Worm (Caenorhabditis elegans) whole organism, L1 larva: ENCODE measurements around the gene sdz-33.

Source experiments
- C16A3.4 ChIP-seq: fragments of 150-350 bp; optimal IDR thresholded peaks from 2 replicates; lab custom pipeline; 2014; ENCODE audit warnings: missing biosample characterization, missing genetic modification characterization
- C34B4.2 ChIP-seq: sonication (generic microtip); optimal IDR thresholded peaks from 2 replicates; lab custom pipeline; 2017; ENCODE audit warnings: mild to moderate bottlenecking, missing genetic modification characterization, missing compliant biosample characterization
- F16B12.6 ChIP-seq: fragments of 150-350 bp; optimal IDR thresholded peaks from 2 replicates; lab custom pipeline; 2014; ENCODE audit warnings: missing biosample characterization, missing genetic modification characterization
- Y116A8C.19 ChIP-seq: sonication (generic microtip); optimal IDR thresholded peaks from 2 replicates; lab custom pipeline; 2016; ENCODE audit warnings: missing compliant biosample characterization, missing genetic modification characterization, borderline replicate concordance
- aly-2 ChIP-seq: fragments of 150-350 bp; optimal IDR thresholded peaks from 2 replicates; lab custom pipeline; 2014; ENCODE audit warnings: missing biosample characterization, missing genetic modification characterization
- ama-1 ChIP-seq: fragments of 150-350 bp; optimal IDR thresholded peaks from 2 replicates; lab custom pipeline; 2014
- blmp-1 ChIP-seq: fragments of 150-350 bp; optimal IDR thresholded peaks from 2 replicates; lab custom pipeline; 2014; ENCODE audit warnings: missing biosample characterization, missing genetic modification characterization
- ceh-63 ChIP-seq: fragments of 200-800 bp; sonication (Bioruptor generic); optimal IDR thresholded peaks from 2 replicates; lab custom pipeline; 2018; ENCODE audit warnings: mild to moderate bottlenecking, missing genetic modification characterization, missing compliant biosample characterization
- ceh-82 ChIP-seq, 3 experiments: fragments of 150-350 bp in 1 of 3; sonication (generic microtip) in 2 of 3; optimal IDR thresholded peaks; 2 replicates each; lab custom pipeline; 2014 to 2017; ENCODE audit warnings: missing biosample characterization in 3 of 3, missing genetic modification characterization in 3 of 3
- ceh-90 ChIP-seq: sonication (generic microtip); optimal IDR thresholded peaks from 2 replicates; lab custom pipeline; 2016; ENCODE audit warnings: missing genetic modification characterization, missing compliant biosample characterization
- ces-1 ChIP-seq: fragments of 150-350 bp; optimal IDR thresholded peaks from 2 replicates; lab custom pipeline; 2014; ENCODE audit warnings: missing biosample characterization, missing genetic modification reagents, missing genetic modification characterization
- dpl-1 ChIP-seq, 3 experiments: fragments of 150-350 bp in 2 of 3; sonication (generic microtip) in 1 of 3; optimal IDR thresholded peaks; 2 replicates each; lab custom pipeline; 2014 to 2017; ENCODE audit warnings: missing biosample characterization in 3 of 3, missing genetic modification characterization in 3 of 3, missing genetic modification reagents in 3 of 3
- dsc-1 ChIP-seq: sonication (generic microtip); optimal IDR thresholded peaks from 2 replicates; lab custom pipeline; 2016; ENCODE audit warnings: mild to moderate bottlenecking, missing genetic modification characterization, missing compliant biosample characterization
- efl-1 ChIP-seq, 4 experiments: fragments of 150-350 bp; optimal IDR thresholded peaks in 3 of 4; peaks in 1 of 4; 1 replicate in 1 of 4; 2 replicates in 3 of 4; lab custom pipeline; 2014; ENCODE audit warnings: missing biosample characterization in 2 of 4, missing genetic modification characterization in 2 of 4, missing genetic modification reagents in 2 of 4
- egl-13 ChIP-seq: sonication (generic microtip); optimal IDR thresholded peaks from 2 replicates; lab custom pipeline; 2016; ENCODE audit warnings: missing genotype, missing genetic modification reagents, missing genetic modification characterization, missing compliant biosample characterization
- egl-27 ChIP-seq, 2 experiments: fragments of 150-350 bp in 1 of 2; sonication (generic microtip); optimal IDR thresholded peaks; 3 replicates each; lab custom pipeline; 2017 to 2018; ENCODE audit warnings: missing biosample characterization in 2 of 2, missing genetic modification characterization in 2 of 2, missing genetic modification reagents in 2 of 2
- elt-2 ChIP-seq: sonication (generic microtip); optimal IDR thresholded peaks from 2 replicates; lab custom pipeline; 2016; ENCODE audit warnings: missing genetic modification characterization, mild to moderate bottlenecking, inconsistent platforms, missing compliant biosample characterization, missing genetic modification reagents
- elt-3 ChIP-seq, 6 experiments: fragments of 150-350 bp in 1 of 6; sonication (generic microtip); optimal IDR thresholded peaks; 2 replicates each; lab custom pipeline; 2017 to 2018; ENCODE audit warnings: missing biosample characterization in 6 of 6, missing genetic modification characterization in 6 of 6, inconsistent platforms in 1 of 6
- fkh-8 ChIP-seq: sonication (generic microtip); optimal IDR thresholded peaks from 2 replicates; lab custom pipeline; 2016; ENCODE audit warnings: mild to moderate bottlenecking, missing genetic modification characterization, missing compliant biosample characterization
- hlh-17 ChIP-seq: fragments of 200-800 bp; sonication (Bioruptor generic); optimal IDR thresholded peaks from 2 replicates; lab custom pipeline; 2018; ENCODE audit warnings: missing genetic modification characterization, mild to moderate bottlenecking, missing compliant biosample characterization, moderate library complexity, borderline replicate concordance
- irx-1 ChIP-seq: sonication (generic microtip); optimal IDR thresholded peaks from 2 replicates; lab custom pipeline; 2016; ENCODE audit warnings: missing genetic modification characterization, missing compliant biosample characterization
- isw-1 ChIP-seq: fragments of 200-800 bp; sonication (Bioruptor generic); IDR thresholded peaks from 2 replicates; pipeline ENCODE4 v1.3.6; 2022; ENCODE audit warnings: missing genetic modification characterization, missing compliant biosample characterization
- jun-1 ChIP-seq: fragments of 150-350 bp; optimal IDR thresholded peaks from 2 replicates; lab custom pipeline; 2014; ENCODE audit warnings: missing biosample characterization, missing genetic modification reagents, missing genetic modification characterization
- lin-13 ChIP-seq: fragments of 150-350 bp; optimal IDR thresholded peaks from 2 replicates; lab custom pipeline; 2014; ENCODE audit warnings: missing biosample characterization, missing genetic modification reagents, missing genetic modification characterization
- lin-15B ChIP-seq: fragments of 150-350 bp; sonication (generic microtip); optimal IDR thresholded peaks from 3 replicates; lab custom pipeline; 2014; ENCODE audit warnings: missing biosample characterization, missing genetic modification characterization
- lin-35 ChIP-seq, 2 experiments: fragments of 150-350 bp; optimal IDR thresholded peaks; 2 replicates each; lab custom pipeline; 2014; ENCODE audit warnings: missing biosample characterization in 2 of 2, missing genetic modification characterization in 2 of 2, missing genetic modification reagents in 2 of 2
- lir-3 ChIP-seq: sonication (generic microtip); optimal IDR thresholded peaks from 2 replicates; lab custom pipeline; 2016; ENCODE audit warnings: mild to moderate bottlenecking, missing genetic modification characterization, moderate library complexity, missing compliant biosample characterization; ENCODE audit not compliant: poor library complexity
- lsy-2 ChIP-seq, 2 experiments: fragments of 150-350 bp; optimal IDR thresholded peaks; 2 replicates each; lab custom pipeline; 2014; ENCODE audit warnings: missing biosample characterization in 2 of 2, missing genetic modification characterization in 2 of 2
- mef-2 ChIP-seq: fragments of 150-350 bp; optimal IDR thresholded peaks from 2 replicates; lab custom pipeline; 2014; ENCODE audit warnings: missing biosample characterization, missing genetic modification characterization
- mep-1 ChIP-seq: fragments of 150-350 bp; optimal IDR thresholded peaks from 2 replicates; lab custom pipeline; 2014; ENCODE audit warnings: missing biosample characterization, missing genetic modification characterization
- nhr-12 ChIP-seq: sonication (generic microtip); optimal IDR thresholded peaks from 2 replicates; lab custom pipeline; 2017; ENCODE audit warnings: missing biosample characterization, missing genetic modification characterization
- nhr-20 ChIP-seq: sonication (generic microtip); optimal IDR thresholded peaks from 2 replicates; lab custom pipeline; 2016; ENCODE audit warnings: mild to moderate bottlenecking, missing genetic modification characterization, missing compliant biosample characterization
- nhr-28 ChIP-seq: fragments of 150-350 bp; optimal IDR thresholded peaks from 2 replicates; lab custom pipeline; 2014; ENCODE audit warnings: missing biosample characterization, missing genetic modification characterization
- nhr-47 ChIP-seq: sonication (generic microtip); optimal IDR thresholded peaks from 2 replicates; lab custom pipeline; 2016; ENCODE audit warnings: mild to moderate bottlenecking, missing genetic modification characterization, moderate library complexity, missing compliant biosample characterization
- nhr-71 ChIP-seq: sonication (generic microtip); optimal IDR thresholded peaks from 2 replicates; lab custom pipeline; 2016; ENCODE audit warnings: mild to moderate bottlenecking, missing genetic modification characterization, moderate library complexity, missing compliant biosample characterization
- nhr-77 ChIP-seq: fragments of 150-350 bp; optimal IDR thresholded peaks from 2 replicates; lab custom pipeline; 2014; ENCODE audit warnings: missing biosample characterization, missing genetic modification characterization
- nhr-84 ChIP-seq: sonication (generic microtip); optimal IDR thresholded peaks from 2 replicates; lab custom pipeline; 2017; ENCODE audit warnings: missing biosample characterization, missing genetic modification characterization
- nhr-85 ChIP-seq: sonication (generic microtip); peaks from one replicate; lab custom pipeline; 2016; ENCODE audit warnings: missing genetic modification characterization, inconsistent platforms, missing compliant biosample characterization
- nhr-90 ChIP-seq: sonication (generic microtip); optimal IDR thresholded peaks from 2 replicates; lab custom pipeline; 2016; ENCODE audit warnings: mild to moderate bottlenecking, missing genetic modification characterization, missing compliant biosample characterization; ENCODE audit not compliant: poor library complexity
- rnt-1 ChIP-seq: sonication (generic microtip); optimal IDR thresholded peaks from 2 replicates; lab custom pipeline; 2016; ENCODE audit warnings: mild to moderate bottlenecking, missing genetic modification characterization, moderate library complexity, missing compliant biosample characterization
- snpc-4 ChIP-seq: fragments of 150-350 bp; optimal IDR thresholded peaks from 2 replicates; lab custom pipeline; 2014; ENCODE audit warnings: missing biosample characterization, missing genetic modification characterization
- snu-23 ChIP-seq: sonication (generic microtip); optimal IDR thresholded peaks from 2 replicates; lab custom pipeline; 2016; ENCODE audit warnings: missing genetic modification characterization, missing compliant biosample characterization
- swsn-7 ChIP-seq: sonication (generic microtip); optimal IDR thresholded peaks from 2 replicates; lab custom pipeline; 2016; ENCODE audit warnings: missing genetic modification characterization, missing compliant biosample characterization
- tbx-2 ChIP-seq: sonication (generic microtip); optimal IDR thresholded peaks from 2 replicates; lab custom pipeline; 2016; ENCODE audit warnings: missing genetic modification characterization, missing compliant biosample characterization
- unc-130 ChIP-seq: fragments of 150-350 bp; optimal IDR thresholded peaks from 2 replicates; lab custom pipeline; 2017; ENCODE audit warnings: missing biosample characterization, missing genetic modification characterization, inconsistent platforms
- unc-98 ChIP-seq: fragments of 200-800 bp; sonication (Bioruptor generic); IDR thresholded peaks from 2 replicates; pipeline ENCODE4 v1.3.6; 2022; ENCODE audit warnings: missing genetic modification characterization, missing compliant biosample characterization
- xbp-1 ChIP-seq: sonication (generic microtip); optimal IDR thresholded peaks from 2 replicates; lab custom pipeline; 2016; ENCODE audit warnings: missing genetic modification characterization, missing compliant biosample characterization
- ztf-11 ChIP-seq, 2 experiments: sonication (generic microtip); optimal IDR thresholded peaks; 2 replicates each; lab custom pipeline; 2016 to 2017; ENCODE audit warnings: missing genetic modification characterization in 2 of 2, missing biosample characterization in 1 of 2, missing compliant biosample characterization in 1 of 2
- ztf-4 ChIP-seq: fragments of 150-350 bp; optimal IDR thresholded peaks from 2 replicates; lab custom pipeline; 2014; ENCODE audit warnings: missing biosample characterization, missing genetic modification characterization

The sdz-33 gene

ce11 chrIII:11918247-11918769 is 11.0 kb downstream of the sdz-33 start, which contains the start of gene znf-593 (continued):
- TF ChIP-seq nhr-85 (tag; lab: Kevin White, UChicago) (peak; percentile 50), C34B4.2 (tag; lab: Kevin White, UChicago) (no peak), ceh-90 (no peak), ces-1 (GFP tag; lab: Kevin White, UChicago) (no peak), hlh-17 (no peak), egl-27 (tag; optimal IDR thresholded peaks at IDR 0.05; lab: Kevin White, UChicago) (no peak), nhr-90 (tag; lab: Kevin White, UChicago) (peak; percentile 23), ceh-63 (GFP tag; lab: Kevin White, UChicago) (no peak), nhr-12 (tag; lab: Kevin White, UChicago) (no peak), nhr-28 (tag; lab: Kevin White, UChicago) (no peak), unc-98 (no peak), ama-1 (lab: Kevin White, UChicago) (no peak)

- no peak for TF ChIP-seq elt-2 (tag; lab: Kevin White, UChicago)
- TF ChIP-seq unc-130 (tag; lab: Kevin White, UChicago), result peak; percentile 13
- peak; percentile 56 for TF ChIP-seq isw-1
- no peak for TF ChIP-seq ceh-90
- TF ChIP-seq jun-1 (tag; lab: Kevin White, UChicago), result peak; percentile 29
- peak; percentile 55 for TF ChIP-seq lin-13 (GFP tag; lab: Kevin White, UChicago)
- peak; percentile 61 to 84 for TF ChIP-seq lsy-2 (tag; optimal IDR thresholded peaks at IDR 0.05; lab: Kevin White, UChicago)
- TF ChIP-seq efl-1 (optimal IDR thresholded peaks at IDR 0.05; lab: Kevin White, UChicago), result peak; percentile 67 to 76
- peak; percentile 62 to 94 for TF ChIP-seq efl-1 (GFP tag; optimal IDR thresholded peaks at IDR 0.05 in 1 of 2; lab: Kevin White, UChicago)
- no peak for TF ChIP-seq egl-13 (tag; lab: Kevin White, UChicago)
- TF ChIP-seq ceh-82 (tag; optimal IDR thresholded peaks at IDR 0.05; lab: Kevin White, UChicago), result peak in 2 of 3 experiments; percentile 22 to 58
- TF ChIP-seq nhr-20, result peak; percentile 46
- TF ChIP-seq elt-3 (tag; optimal IDR thresholded peaks at IDR 0.05; lab: Kevin White, UChicago), result peak in 2 of 6 experiments; percentile 26 to 48
- peak; percentile 6 for TF ChIP-seq swsn-7 (tag; lab: Kevin White, UChicago)
- TF ChIP-seq ztf-4, result peak; percentile 20
- peak; percentile 48 for TF ChIP-seq C16A3.4
- TF ChIP-seq nhr-84 (tag; lab: Kevin White, UChicago), result no peak
- TF ChIP-seq F16B12.6 (tag; lab: Kevin White, UChicago), result peak; percentile 49
- TF ChIP-seq nhr-71 (tag; lab: Kevin White, UChicago), result peak; percentile 58
- TF ChIP-seq rnt-1 (tag; lab: Kevin White, UChicago), result peak; percentile 47
- peak; percentile 35 for TF ChIP-seq dsc-1 (tag; lab: Kevin White, UChicago)
- no peak for TF ChIP-seq mef-2
- TF ChIP-seq fkh-8, result peak; percentile 7
- peak; percentile 60 for TF ChIP-seq snu-23 (GFP tag; lab: Kevin White, UChicago)
- peak; percentile 16 for TF ChIP-seq lin-15B
- peak; percentile 42 for TF ChIP-seq nhr-77
- peak; percentile 32 for TF ChIP-seq tbx-2 (tag; lab: Kevin White, UChicago)
- TF ChIP-seq lir-3 (tag; lab: Kevin White, UChicago), result no peak
- TF ChIP-seq irx-1 (tag; lab: Kevin White, UChicago), result no peak
- no peak for TF ChIP-seq unc-98
- peak; percentile 66 for TF ChIP-seq blmp-1
- TF ChIP-seq C34B4.2 (tag; lab: Kevin White, UChicago), result no peak
- peak; percentile 67 to 84 for TF ChIP-seq lin-35 (GFP tag; optimal IDR thresholded peaks at IDR 0.05; lab: Kevin White, UChicago)
- peak; percentile 52 for TF ChIP-seq nhr-47
- TF ChIP-seq aly-2 (tag; lab: Kevin White, UChicago), result peak; percentile 7
- no peak for TF ChIP-seq ztf-11 (tag; optimal IDR thresholded peaks at IDR 0.05; lab: Kevin White, UChicago)
- TF ChIP-seq mep-1 (tag; lab: Kevin White, UChicago), result peak; percentile 75
- TF ChIP-seq dpl-1 (GFP tag; optimal IDR thresholded peaks at IDR 0.05; lab: Kevin White, UChicago), result peak; percentile 51 to 72 (median 65)
- no peak for TF ChIP-seq Y116A8C.19
- TF ChIP-seq nhr-85 (tag; lab: Kevin White, UChicago), result peak; percentile 67
- peak; percentile 40 for TF ChIP-seq xbp-1
- TF ChIP-seq nhr-90 (tag; lab: Kevin White, UChicago), result peak; percentile 20
- peak; percentile 25 for TF ChIP-seq snpc-4 (tag; lab: Kevin White, UChicago)
These were observed 13.0 kb downstream of the sdz-33 start, which contains the start of the genes ccf-1 and trap-4 for ce11 chrIII:11920187-11920785. Gene ccf-1 (minus strand): TSS chrIII:11920237. Gene trap-4 (plus strand): TSS chrIII:11920735.
